Worm (Caenorhabditis elegans): ENCODE measurements around the gene Y32B12B.4.
"Not testable (repeated sequence)": the region's sequence is repeated elsewhere in the genome, so short reads cannot be mapped to it uniquely, and the experiment has no call there.

ce11 chrV:16597344-16597869 is 44.3 kb downstream of the Y32B12B.4 start:
- not testable (repeated sequence) for TF ChIP-seq repo-1 (tag; optimal IDR thresholded peaks at IDR 0.05); madf-3 (GFP tag; IDR thresholded peaks at IDR 0.05); F55B11.4 (tag; optimal IDR thresholded peaks at IDR 0.05; ENCODE audit: borderline replicate concordance, insufficient read depth); C06A6.2 (GFP tag; conservative IDR thresholded peaks at IDR 0.05); lin-40 (tag; optimal IDR thresholded peaks at IDR 0.05)

Data from whole organism, young adult.